Fruit fly (Drosophila melanogaster) whole organism, embryonic: ENCODE results near the gene CG32026.

Source experiments
- C15 ChIP-seq: fragments of 200-800 bp; sonication (Bioruptor generic); IDR thresholded peaks from 3 replicates; pipeline ENCODE4 v1.3.6; 2022; ENCODE audit warnings: missing biosample characterization, missing genetic modification characterization
- CG10366 ChIP-seq: fragments of 200-800 bp; sonication (Bioruptor generic); IDR thresholded peaks from 2 replicates; pipeline ENCODE4 v1.3.6; 2022; ENCODE audit warnings: missing biosample characterization, missing genetic modification characterization
- CG10462 ChIP-seq: fragments of 200-800 bp; sonication (Bioruptor generic); optimal IDR thresholded peaks from 2 replicates; lab custom pipeline; 2016; ENCODE audit warnings: missing biosample characterization, missing genetic modification characterization
- CG11695 ChIP-seq: fragments of 200-800 bp; sonication (Bioruptor generic); IDR thresholded peaks from 3 replicates; pipeline ENCODE4 v1.3.6; 2022; ENCODE audit warnings: missing biosample characterization, missing genetic modification characterization
- CG12219 ChIP-seq: fragments of 200-800 bp; sonication (Bioruptor generic); optimal IDR thresholded peaks from 3 replicates; lab custom pipeline; 2018; ENCODE audit warnings: missing biosample characterization, mild to moderate bottlenecking, missing genetic modification characterization
- CG1233 ChIP-seq: fragments of 200-800 bp; sonication (Bioruptor generic); optimal IDR thresholded peaks from 4 replicates; lab custom pipeline; 2018; ENCODE audit warnings: missing biosample characterization, mild to moderate bottlenecking, missing genetic modification characterization
- CG13123 ChIP-seq: fragments of 200-800 bp; sonication (Bioruptor generic); optimal IDR thresholded peaks from 2 replicates; lab custom pipeline; 2016; ENCODE audit warnings: missing biosample characterization, missing genetic modification characterization
- CG14441 ChIP-seq: fragments of 200-800 bp; sonication (Bioruptor generic); IDR thresholded peaks from 2 replicates; pipeline ENCODE4 v1.3.6; 2022; ENCODE audit warnings: missing biosample characterization, missing genetic modification characterization
- CG1529 ChIP-seq: fragments of 200-800 bp; sonication (Bioruptor generic); optimal IDR thresholded peaks from 3 replicates; lab custom pipeline; 2018; ENCODE audit warnings: missing biosample characterization, missing genetic modification characterization
- CG16863 ChIP-seq: fragments of 200-800 bp; sonication (Bioruptor generic); optimal IDR thresholded peaks from 3 replicates; lab custom pipeline; 2016; ENCODE audit warnings: missing biosample characterization, missing genetic modification characterization
- CG17829 ChIP-seq: fragments of 200-800 bp; optimal IDR thresholded peaks from 2 replicates; lab custom pipeline; 2019; ENCODE audit warnings: missing biosample characterization, mild to moderate bottlenecking, missing genetic modification characterization, moderate library complexity
- CG2712 ChIP-seq: fragments of 200-800 bp; optimal IDR thresholded peaks from 3 replicates; lab custom pipeline; 2019; ENCODE audit warnings: missing biosample characterization, mild to moderate bottlenecking, missing genetic modification characterization, moderate library complexity
- CG32767 ChIP-seq: fragments of 200-800 bp; sonication (Bioruptor generic); IDR thresholded peaks from 2 replicates; pipeline ENCODE4 v1.3.6; 2022; ENCODE audit warnings: missing biosample characterization, missing genetic modification characterization
- CG34376 ChIP-seq: fragments of 200-800 bp; sonication (Bioruptor generic); optimal IDR thresholded peaks from 2 replicates; lab custom pipeline; 2018; ENCODE audit warnings: missing biosample characterization, mild to moderate bottlenecking, missing genetic modification characterization
- CG3847 ChIP-seq: fragments of 200-800 bp; sonication (Bioruptor generic); IDR thresholded peaks from 2 replicates; pipeline ENCODE4 v1.3.6; 2022; ENCODE audit warnings: missing biosample characterization, missing genetic modification characterization
- CG6175 ChIP-seq: fragments of 200-800 bp; sonication (Bioruptor generic); IDR thresholded peaks from 3 replicates; pipeline ENCODE4 v1.3.6; 2022; ENCODE audit warnings: missing biosample characterization, missing genetic modification characterization
- CG7556 ChIP-seq: fragments of 200-800 bp; sonication (Bioruptor generic); optimal IDR thresholded peaks from 2 replicates; lab custom pipeline; 2017; ENCODE audit warnings: missing biosample characterization, mild to moderate bottlenecking, missing genetic modification characterization
- CG8924 ChIP-seq: fragments of 200-800 bp; optimal IDR thresholded peaks from 3 replicates; lab custom pipeline; 2019; ENCODE audit warnings: missing biosample characterization, mild to moderate bottlenecking, missing genetic modification characterization, moderate library complexity
- CG9727 ChIP-seq: fragments of 200-800 bp; sonication (Bioruptor generic); optimal IDR thresholded peaks from 3 replicates; lab custom pipeline; 2017; ENCODE audit warnings: missing biosample characterization, mild to moderate bottlenecking, missing genetic modification characterization
- Camta ChIP-seq: fragments of 200-800 bp; sonication (Bioruptor generic); optimal IDR thresholded peaks from 2 replicates; lab custom pipeline; 2016; ENCODE audit warnings: missing biosample characterization, missing genetic modification characterization
- Dbx ChIP-seq: fragments of 200-800 bp; sonication (Bioruptor generic); IDR thresholded peaks from 3 replicates; pipeline ENCODE4 v1.3.6; 2022; ENCODE audit warnings: missing biosample characterization, missing genetic modification characterization
- Dref ChIP-seq: fragments of 200-800 bp; sonication (Bioruptor generic); IDR thresholded peaks from 2 replicates; pipeline ENCODE4 v1.3.6; 2022; ENCODE audit warnings: missing biosample characterization, missing genetic modification characterization
- Fer3 ChIP-seq: fragments of 200-800 bp; sonication (Bioruptor generic); optimal IDR thresholded peaks from 2 replicates; lab custom pipeline; 2018; ENCODE audit warnings: missing biosample characterization, mild to moderate bottlenecking, missing genetic modification characterization, moderate library complexity
- HmgD ChIP-seq: fragments of 200-800 bp; sonication (Bioruptor generic); optimal IDR thresholded peaks from 3 replicates; lab custom pipeline; 2016; ENCODE audit warnings: missing biosample characterization, missing genetic modification characterization
- HmgZ ChIP-seq: fragments of 200-800 bp; sonication (Bioruptor generic); optimal IDR thresholded peaks from 2 replicates; lab custom pipeline; 2018; ENCODE audit warnings: missing biosample characterization, mild to moderate bottlenecking, missing genetic modification characterization
- Med ChIP-seq: fragments of 200-800 bp; sonication (Bioruptor generic); peaks from one replicate; lab custom pipeline; 2016; ENCODE audit warnings: missing biosample characterization, missing genetic modification characterization, mild to moderate bottlenecking, inconsistent platforms, moderate library complexity
- Mrtf ChIP-seq: fragments of 200-800 bp; sonication (Bioruptor generic); IDR thresholded peaks from 3 replicates; pipeline ENCODE4 v1.3.6; 2022; ENCODE audit warnings: missing biosample characterization, missing genetic modification characterization
- NK7.1 ChIP-seq: fragments of 200-800 bp; sonication (Bioruptor generic); optimal IDR thresholded peaks from 3 replicates; lab custom pipeline; 2016; ENCODE audit warnings: missing biosample characterization, missing genetic modification characterization
- Oli ChIP-seq: fragments of 200-800 bp; sonication (Bioruptor generic); optimal IDR thresholded peaks from 2 replicates; lab custom pipeline; 2018; ENCODE audit warnings: missing biosample characterization, mild to moderate bottlenecking, missing genetic modification characterization, moderate library complexity
- Optix ChIP-seq: fragments of 200-800 bp; sonication (Bioruptor generic); IDR thresholded peaks from 3 replicates; pipeline ENCODE4 v1.3.6; 2022; ENCODE audit warnings: missing biosample characterization, missing genetic modification characterization
- Rfx ChIP-seq: fragments of 200-800 bp; sonication (Bioruptor generic); IDR thresholded peaks from 2 replicates; pipeline ENCODE4 v1.3.6; 2022; ENCODE audit warnings: missing biosample characterization, missing genetic modification characterization
- Six4 ChIP-seq: fragments of 200-800 bp; sonication (Bioruptor generic); optimal IDR thresholded peaks from 2 replicates; lab custom pipeline; 2016; ENCODE audit warnings: missing biosample characterization, missing genetic modification characterization
- al ChIP-seq: fragments of 200-800 bp; sonication (Bioruptor generic); IDR thresholded peaks from 2 replicates; pipeline ENCODE4 v1.3.6; 2022; ENCODE audit warnings: missing biosample characterization, missing genetic modification characterization
- amos ChIP-seq: fragments of 200-800 bp; sonication (Bioruptor generic); IDR thresholded peaks from 2 replicates; pipeline ENCODE4 v1.3.6; 2022; ENCODE audit warnings: missing biosample characterization, missing genetic modification characterization; ENCODE audit not compliant: partially characterized antibody
- ap ChIP-seq: fragments of 200-800 bp; sonication (Bioruptor generic); IDR thresholded peaks from 2 replicates; pipeline ENCODE4 v1.3.6; 2022; ENCODE audit warnings: missing biosample characterization, missing genetic modification characterization
- ara ChIP-seq: fragments of 200-800 bp; sonication (Bioruptor generic); IDR thresholded peaks from 2 replicates; pipeline ENCODE4 v1.3.6; 2022; ENCODE audit warnings: missing biosample characterization, missing genetic modification characterization
- ato ChIP-seq: fragments of 200-800 bp; sonication (Bioruptor generic); IDR thresholded peaks from 2 replicates; pipeline ENCODE4 v1.3.6; 2022; ENCODE audit warnings: missing biosample characterization, missing genetic modification characterization; ENCODE audit not compliant: partially characterized antibody
- bcd ChIP-seq: fragments of 200-800 bp; sonication (Bioruptor generic); optimal IDR thresholded peaks from 2 replicates; lab custom pipeline; 2017; ENCODE audit warnings: missing biosample characterization, mild to moderate bottlenecking, missing genetic modification characterization
- cg ChIP-seq: fragments of 200-800 bp; sonication (Bioruptor generic); optimal IDR thresholded peaks from 3 replicates; lab custom pipeline; 2019; ENCODE audit warnings: missing biosample characterization, mild to moderate bottlenecking, missing genetic modification characterization, moderate library complexity
- crol ChIP-seq: fragments of 200-800 bp; sonication (Bioruptor generic); IDR thresholded peaks from 2 replicates; pipeline ENCODE4 v1.3.6; 2022; ENCODE audit warnings: missing biosample characterization, missing genetic modification characterization
- fd102C ChIP-seq: fragments of 200-800 bp; sonication (Bioruptor generic); optimal IDR thresholded peaks from 2 replicates; lab custom pipeline; 2018; ENCODE audit warnings: missing biosample characterization, mild to moderate bottlenecking, missing genetic modification characterization, moderate library complexity
- jing ChIP-seq: fragments of 200-800 bp; sonication (Bioruptor generic); optimal IDR thresholded peaks from 2 replicates; lab custom pipeline; 2018; ENCODE audit warnings: missing biosample characterization, mild to moderate bottlenecking, missing genetic modification characterization
- lov ChIP-seq, 2 experiments: fragments of 200-800 bp in 1 of 2; fragments of >200 bp in 1 of 2; sonication (Bioruptor generic) in 1 of 2; IDR thresholded peaks in 1 of 2; optimal IDR thresholded peaks in 1 of 2; 2 replicates in 1 of 2; 3 replicates in 1 of 2; pipeline versions ENCODE4 v1.3.6 to Lab custom; 2017 to 2022; ENCODE audit warnings: missing biosample characterization in 1 of 2, missing genetic modification characterization in 1 of 2
- nom ChIP-seq: fragments of 200-800 bp; sonication (Bioruptor generic); optimal IDR thresholded peaks from 2 replicates; lab custom pipeline; 2017; ENCODE audit warnings: missing biosample characterization, missing genetic modification characterization, mild to moderate bottlenecking, moderate library complexity, missing genetic modification reagents
- phol ChIP-seq: fragments of 200-800 bp; sonication (Bioruptor generic); optimal IDR thresholded peaks from 3 replicates; lab custom pipeline; 2018; ENCODE audit warnings: missing biosample characterization, mild to moderate bottlenecking, missing genetic modification characterization, moderate library complexity
- row ChIP-seq: fragments of 200-800 bp; sonication (Bioruptor generic); IDR thresholded peaks from 3 replicates; pipeline ENCODE4 v1.3.6; 2022; ENCODE audit warnings: missing biosample characterization, missing genetic modification characterization
- schlank ChIP-seq: fragments of 200-800 bp; sonication (Bioruptor generic); optimal IDR thresholded peaks from 2 replicates; lab custom pipeline; 2018; ENCODE audit warnings: missing biosample characterization, mild to moderate bottlenecking, missing genetic modification characterization
- sisA ChIP-seq: fragments of 200-800 bp; sonication (Bioruptor generic); IDR thresholded peaks from 2 replicates; pipeline ENCODE4 v1.3.6; 2022; ENCODE audit warnings: missing biosample characterization, missing genetic modification characterization
- tx ChIP-seq: fragments of 200-800 bp; sonication (Bioruptor generic); optimal IDR thresholded peaks from 2 replicates; lab custom pipeline; 2016; ENCODE audit warnings: missing biosample characterization, missing genetic modification characterization
- zfh2 ChIP-seq: fragments of 200-800 bp; sonication (Bioruptor generic); optimal IDR thresholded peaks from 2 replicates; lab custom pipeline; 2016; ENCODE audit warnings: missing biosample characterization, missing genetic modification characterization

The CG32026 gene

DNA sequence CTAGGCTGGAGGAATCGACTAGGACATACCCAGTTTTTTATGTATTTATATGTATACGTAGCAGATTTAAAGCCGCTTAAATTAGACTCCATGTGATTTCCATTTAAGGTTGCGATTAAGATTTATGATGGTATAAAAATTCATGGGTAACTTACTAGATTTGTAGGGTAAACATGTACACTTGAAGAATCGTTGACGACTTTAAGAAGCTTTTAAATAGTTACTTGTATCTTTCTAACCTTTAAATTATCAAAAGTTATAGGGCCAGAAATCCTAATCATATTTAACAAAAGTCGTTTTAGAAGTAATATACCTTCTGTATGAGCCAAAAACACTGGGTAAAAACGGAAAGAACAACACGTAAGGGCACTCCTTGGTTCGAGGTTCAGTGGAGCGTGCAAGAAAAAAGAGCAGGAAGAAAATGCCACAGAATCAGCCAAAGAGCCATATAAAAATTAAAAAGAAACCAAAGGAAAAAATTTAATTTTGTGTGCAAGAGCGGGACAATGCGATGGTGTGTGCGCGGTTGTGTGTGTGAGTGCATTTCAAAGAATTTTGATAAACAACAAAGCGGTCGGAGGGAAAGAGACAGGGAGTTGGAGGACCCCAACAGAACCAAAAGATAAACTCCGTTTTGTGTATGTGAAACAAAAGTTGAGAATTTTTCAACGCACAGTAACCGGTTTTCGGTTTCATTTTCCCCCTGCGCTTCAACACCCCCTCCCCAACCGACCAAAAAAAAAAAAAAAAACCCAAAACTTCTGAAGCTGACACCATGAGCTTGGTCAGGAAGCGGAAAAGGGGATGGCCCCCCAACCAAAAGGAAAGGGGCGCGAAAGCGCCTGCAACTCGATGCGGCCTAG is 3.5 kb downstream of the CG32026 start (continued):
- TF ChIP-seq bcd (GFP tag; lab: Kevin White, UChicago) (no peak), Mrtf (GFP tag; lab: Robert Waterston, UW) (no peak), HmgZ (tag; lab: Kevin White, UChicago) (no peak), CG9727 (peak; percentile 64), Six4 (GFP tag; lab: Kevin White, UChicago) (no peak), CG34376 (GFP tag; lab: Kevin White, UChicago) (no peak), amos (GFP tag; lab: Robert Waterston, UW) (no peak), nom (peak; percentile 69), tx (GFP tag; lab: Kevin White, UChicago) (no peak), CG11695 (GFP tag; lab: Robert Waterston, UW) (no peak), CG10462 (GFP tag; lab: Kevin White, UChicago) (no peak), crol (GFP tag; lab: Robert Waterston, UW) (peak; percentile 61), Camta (GFP tag; lab: Kevin White, UChicago) (no peak), Fer3 (tag; lab: Kevin White, UChicago) (no peak), cg (GFP tag; lab: Kevin White, UChicago) (peak; percentile 57), jing (GFP tag; lab: Kevin White, UChicago) (no peak), ato (GFP tag; lab: Robert Waterston, UW) (no peak), ap (GFP tag; lab: Robert Waterston, UW) (no peak), CG14441 (GFP tag; lab: Robert Waterston, UW) (no peak), CG1529 (GFP tag; lab: Kevin White, UChicago) (no peak), NK7.1 (GFP tag; lab: Kevin White, UChicago) (no peak), fd102C (no peak), Optix (no peak), CG12219 (no peak), Rfx (GFP tag; lab: Robert Waterston, UW) (no peak), phol (tag; lab: Kevin White, UChicago) (peak; percentile 35), row (GFP tag; lab: Robert Waterston, UW) (peak; percentile 40; the same call in 2 of the 3 replicates), CG8924 (tag; lab: Kevin White, UChicago) (no peak), schlank (tag; lab: Kevin White, UChicago) (no peak), Dbx (no peak), HmgD (GFP tag; lab: Kevin White, UChicago) (no peak), CG1233 (GFP tag; lab: Kevin White, UChicago) (no peak), Oli (peak; percentile 14), CG6175 (GFP tag; lab: Robert Waterston, UW) (no peak), ara (GFP tag; lab: Robert Waterston, UW) (no peak), sisA (GFP tag; lab: Robert Waterston, UW) (no peak), CG3847 (GFP tag; lab: Robert Waterston, UW) (no peak), CG32767 (GFP tag; lab: Robert Waterston, UW) (no peak), lov (optimal IDR thresholded peaks at IDR 0.05; lab: Kevin White, UChicago) (no peak), lov (GFP tag; IDR thresholded peaks at IDR 0.05; lab: Robert Waterston, UW) (no peak), CG16863 (GFP tag; lab: Kevin White, UChicago) (no peak), CG2712 (tag; lab: Kevin White, UChicago) (peak; percentile 70), C15 (GFP tag; lab: Robert Waterston, UW) (no peak), Dref (no peak), CG17829 (peak; percentile 49), CG7556 (GFP tag; lab: Kevin White, UChicago) (peak; percentile 35), CG10366 (GFP tag; lab: Robert Waterston, UW) (no peak), CG13123 (GFP tag; lab: Kevin White, UChicago) (no peak), Med (GFP tag; lab: Kevin White, UChicago) (peak; percentile 23), al (GFP tag; lab: Robert Waterston, UW) (no peak), zfh2 (GFP tag; lab: Kevin White, UChicago) (no peak)
